Worm (Caenorhabditis elegans): ENCODE data around the gene lam-2.

The lam-2 gene

ce11 chrX:7140682-7141254, 10.3 kb downstream of the lam-2 start:
- peak in 1 of 2 experiments; percentile 95 for TF ChIP-seq unc-62 (GFP tag; optimal IDR thresholded peaks at IDR 0.05 in 1 of 2)
- TF ChIP-seq unc-62 (tag; optimal IDR thresholded peaks at IDR 0.05): no peak
- no peak for TF ChIP-seq ceh-20 (GFP tag; IDR thresholded peaks at IDR 0.05)
- TF ChIP-seq nhr-48 (tag; optimal IDR thresholded peaks at IDR 0.05): no peak
- TF ChIP-seq ceh-28 (tag; optimal IDR thresholded peaks at IDR 0.05): no peak

ce11 chrX:7139614-7140013, 11.4 kb downstream of the lam-2 start, which contains the start of gene clec-86:
clec-86 (plus strand) TSS chrX:7139875.
- no peak for TF ChIP-seq ztf-7 (tag; optimal IDR thresholded peaks at IDR 0.05)
- TF ChIP-seq nhr-76 (tag; optimal IDR thresholded peaks at IDR 0.05): no peak
- TF ChIP-seq dve-1 (tag; optimal IDR thresholded peaks at IDR 0.05; ENCODE audit: insufficient read depth): peak; percentile 27
- no peak for TF ChIP-seq daf-19 (GFP tag; conservative IDR thresholded peaks at IDR 0.05)
- TF ChIP-seq lin-1 (GFP tag; IDR thresholded peaks at IDR 0.05): no peak
- no peak for TF ChIP-seq rbr-2 (tag; optimal IDR thresholded peaks at IDR 0.05)
- TF ChIP-seq mdt-29 (GFP tag; IDR thresholded peaks at IDR 0.05): no peak
- TF ChIP-seq tra-1 (GFP tag; IDR thresholded peaks at IDR 0.05): no peak
- TF ChIP-seq sdz-12 (GFP tag; optimal IDR thresholded peaks at IDR 0.05): no peak
- no peak for TF ChIP-seq F10B5.3 (tag; optimal IDR thresholded peaks at IDR 0.05)
- TF ChIP-seq lin-15B (tag; optimal IDR thresholded peaks at IDR 0.05): no peak
- TF ChIP-seq hmg-1.1 (GFP tag; IDR thresholded peaks at IDR 0.05): no peak
- TF ChIP-seq zag-1 (tag; optimal IDR thresholded peaks at IDR 0.05): no peak
- TF ChIP-seq ZK337.2 (GFP tag; IDR thresholded peaks at IDR 0.05): no peak
- no peak for TF ChIP-seq daf-16 (GFP tag; optimal IDR thresholded peaks at IDR 0.05)
- TF ChIP-seq daf-16 (tag; optimal IDR thresholded peaks at IDR 0.05): peak; percentile 29
- TF ChIP-seq mxl-2 (GFP tag; conservative IDR thresholded peaks at IDR 0.05): no peak
- TF ChIP-seq nhr-11 (tag; optimal IDR thresholded peaks at IDR 0.05): no peak
- TF ChIP-seq aly-2 (tag; optimal IDR thresholded peaks at IDR 0.05): no peak
- no peak for TF ChIP-seq ZK546.5 (tag; optimal IDR thresholded peaks at IDR 0.05)
- peak; percentile 21 for TF ChIP-seq nhr-28 (tag; optimal IDR thresholded peaks at IDR 0.05)
- no peak for TF ChIP-seq F26F4.8 (GFP tag; conservative IDR thresholded peaks at IDR 0.05)
- no peak for TF ChIP-seq unc-62 (GFP tag; optimal IDR thresholded peaks at IDR 0.05 in 1 of 2)
- TF ChIP-seq unc-62 (tag; optimal IDR thresholded peaks at IDR 0.05): no peak
- no peak for TF ChIP-seq ceh-32 (tag; optimal IDR thresholded peaks at IDR 0.05; ENCODE audit: poor library complexity)
- no peak for TF ChIP-seq tag-97 (GFP tag; IDR thresholded peaks at IDR 0.05)
- TF ChIP-seq nhr-41 (GFP tag; IDR thresholded peaks at IDR 0.05): no peak
- peak; percentile 31; the same call in 1 of the 2 replicates for TF ChIP-seq dmd-6 (GFP tag; IDR thresholded peaks at IDR 0.05)
- no peak for TF ChIP-seq jun-1 (tag; optimal IDR thresholded peaks at IDR 0.05)
- TF ChIP-seq pqm-1 (tag; optimal IDR thresholded peaks at IDR 0.05): peak; percentile 40
- no peak for TF ChIP-seq dpl-1 (GFP tag; optimal IDR thresholded peaks at IDR 0.05)

ce11 chrX:7131206-7131605, 19.8 kb downstream of the lam-2 start:
- TF ChIP-seq F37D6.2 (tag; optimal IDR thresholded peaks at IDR 0.05) (no peak), unc-62 (GFP tag; optimal IDR thresholded peaks at IDR 0.05 in 1 of 2) (peak in 1 of 2 experiments; percentile 94), unc-62 (tag; optimal IDR thresholded peaks at IDR 0.05) (no peak)

ce11 chrX:7129460-7129859, 21.6 kb downstream of the lam-2 start:
- TF ChIP-seq F10B5.3 (tag; optimal IDR thresholded peaks at IDR 0.05): no peak
- TF ChIP-seq ZK546.5 (tag; optimal IDR thresholded peaks at IDR 0.05): no peak
- TF ChIP-seq T26A8.4 (GFP tag; IDR thresholded peaks at IDR 0.05): no peak
- TF ChIP-seq aly-2 (tag; optimal IDR thresholded peaks at IDR 0.05): no peak
- no peak for TF ChIP-seq ceh-62 (tag; optimal IDR thresholded peaks at IDR 0.05)
- TF ChIP-seq attf-4 (tag; optimal IDR thresholded peaks at IDR 0.05): no peak
- TF ChIP-seq mep-1 (tag; optimal IDR thresholded peaks at IDR 0.05): no peak
- TF ChIP-seq lsy-2 (tag; optimal IDR thresholded peaks at IDR 0.05): peak in 1 of 2 experiments; percentile 33
- no peak for TF ChIP-seq nhr-42 (GFP tag; IDR thresholded peaks at IDR 0.05)
- TF ChIP-seq ceh-32 (tag; optimal IDR thresholded peaks at IDR 0.05; ENCODE audit: poor library complexity): no peak
- no peak for TF ChIP-seq lin-1 (GFP tag; IDR thresholded peaks at IDR 0.05)
- TF ChIP-seq ztf-7 (tag; optimal IDR thresholded peaks at IDR 0.05): no peak
- peak; percentile 42 for TF ChIP-seq aha-1 (tag)
- TF ChIP-seq mes-2 (tag; optimal IDR thresholded peaks at IDR 0.05; ENCODE audit: poor library complexity, severe bottlenecking): no peak
- no peak for TF ChIP-seq dmd-8 (GFP tag; IDR thresholded peaks at IDR 0.05)
- no peak for TF ChIP-seq ctbp-1 (GFP tag; IDR thresholded peaks at IDR 0.05)
- TF ChIP-seq saeg-2 (GFP tag; IDR thresholded peaks at IDR 0.05): no peak
- TF ChIP-seq F26F4.8 (GFP tag; conservative IDR thresholded peaks at IDR 0.05): no peak
- TF ChIP-seq tra-1 (GFP tag; IDR thresholded peaks at IDR 0.05): no peak
- TF ChIP-seq daf-19 (GFP tag; conservative IDR thresholded peaks at IDR 0.05): no peak
- no peak for TF ChIP-seq duxl-1 (tag; optimal IDR thresholded peaks at IDR 0.05; ENCODE audit: poor library complexity)

Data from whole organism, L4 larva.